Worm (Caenorhabditis elegans) whole organism, young adult: ENCODE results near the gene prdm-14.

Experiments used
- B0019.2 ChIP-seq: fragments of 200-800 bp; sonication (Bioruptor generic); conservative IDR thresholded peaks from 2 replicates; pipeline ENCODE4 v1.3.6; 2022; ENCODE audit warnings: missing genetic modification reagents, missing genetic modification characterization, missing compliant biosample characterization
- B0261.1 ChIP-seq: sonication (generic microtip); optimal IDR thresholded peaks from 2 replicates; lab custom pipeline; 2016; ENCODE audit warnings: mild to moderate bottlenecking, missing genetic modification characterization, moderate library complexity, missing compliant biosample characterization
- D2030.7 ChIP-seq: fragments of 200-800 bp; sonication (Bioruptor generic); IDR thresholded peaks from 2 replicates; pipeline ENCODE4 v1.3.6; 2022; ENCODE audit warnings: missing genetic modification reagents, missing genetic modification characterization, missing compliant biosample characterization
- F57C9.4 ChIP-seq: sonication (generic microtip); optimal IDR thresholded peaks from 2 replicates; lab custom pipeline; 2017; ENCODE audit warnings: mild to moderate bottlenecking, missing genetic modification characterization, missing compliant biosample characterization
- K11D2.4 ChIP-seq: fragments of 200-800 bp; sonication (Bioruptor generic); IDR thresholded peaks from 2 replicates; pipeline ENCODE4 v1.3.6; 2022; ENCODE audit warnings: missing genetic modification reagents, missing genetic modification characterization, missing compliant biosample characterization
- T07F8.4 ChIP-seq: sonication (generic microtip); optimal IDR thresholded peaks from 2 replicates; lab custom pipeline; 2016; ENCODE audit warnings: mild to moderate bottlenecking, missing genetic modification characterization, moderate library complexity, missing compliant biosample characterization
- Y56A3A.18 ChIP-seq: fragments of 200-800 bp; sonication (Bioruptor generic); IDR thresholded peaks from 2 replicates; pipeline ENCODE4 v1.3.6; 2022; ENCODE audit warnings: missing genetic modification reagents, missing genetic modification characterization, missing compliant biosample characterization
- aptf-2 ChIP-seq: fragments of 200-800 bp; sonication (Bioruptor generic); conservative IDR thresholded peaks from 2 replicates; pipeline ENCODE4 v1.3.6; 2022; ENCODE audit warnings: missing genetic modification reagents, missing genetic modification characterization, missing compliant biosample characterization
- athp-1 ChIP-seq: sonication (generic microtip); optimal IDR thresholded peaks from 2 replicates; lab custom pipeline; 2017; ENCODE audit warnings: mild to moderate bottlenecking, missing genetic modification characterization, missing compliant biosample characterization
- attf-5 ChIP-seq: fragments of 200-800 bp; sonication (Bioruptor generic); optimal IDR thresholded peaks from 2 replicates; lab custom pipeline; 2018; ENCODE audit warnings: mild to moderate bottlenecking, missing genetic modification characterization, missing compliant biosample characterization
- cebp-1 ChIP-seq, 2 experiments: fragments of 200-800 bp in 1 of 2; sonication (Bioruptor generic) in 1 of 2; sonication (generic microtip) in 1 of 2; IDR thresholded peaks in 1 of 2; optimal IDR thresholded peaks in 1 of 2; 2 replicates each; pipeline versions ENCODE4 v1.3.6 to Lab custom; 2017 to 2022; ENCODE audit warnings: missing compliant biosample characterization in 2 of 2, missing genetic modification characterization in 2 of 2, mild to moderate bottlenecking in 1 of 2, missing genetic modification reagents in 1 of 2, moderate library complexity in 1 of 2
- cebp-2 ChIP-seq: fragments of 200-800 bp; sonication (Bioruptor generic); IDR thresholded peaks from 2 replicates; pipeline ENCODE4 v1.3.6; 2022; ENCODE audit warnings: missing genetic modification characterization, missing compliant biosample characterization
- ceh-100 ChIP-seq: fragments of 200-800 bp; sonication (Bioruptor generic); IDR thresholded peaks from 2 replicates; pipeline ENCODE4 v1.3.6; 2022; ENCODE audit warnings: missing genetic modification reagents, missing genetic modification characterization, missing compliant biosample characterization
- ceh-40 ChIP-seq: fragments of 200-800 bp; sonication (Bioruptor generic); IDR thresholded peaks from 2 replicates; pipeline ENCODE4 v1.3.6; 2022; ENCODE audit warnings: missing genetic modification characterization, missing compliant biosample characterization
- ceh-91 ChIP-seq: fragments of 200-800 bp; sonication (Bioruptor generic); IDR thresholded peaks from 2 replicates; pipeline ENCODE4 v1.3.6; 2022; ENCODE audit warnings: missing genetic modification reagents, missing genetic modification characterization, missing compliant biosample characterization
- die-1 ChIP-seq: sonication (generic microtip); optimal IDR thresholded peaks from 2 replicates; lab custom pipeline; 2016; ENCODE audit warnings: missing genotype, mild to moderate bottlenecking, missing genetic modification characterization, missing compliant biosample characterization
- efl-1 ChIP-seq: fragments of 150-350 bp; optimal IDR thresholded peaks from 2 replicates; lab custom pipeline; 2014; ENCODE audit warnings: missing biosample characterization, missing genetic modification reagents, missing genetic modification characterization
- egl-18 ChIP-seq: fragments of 200-800 bp; sonication (Bioruptor generic); IDR thresholded peaks from 2 replicates; pipeline ENCODE4 v1.3.6; 2022; ENCODE audit warnings: missing genetic modification reagents, missing genetic modification characterization, missing compliant biosample characterization
- him-1 ChIP-seq: sonication (generic microtip); optimal IDR thresholded peaks from 2 replicates; lab custom pipeline; 2016; ENCODE audit warnings: missing genotype, missing genetic modification reagents, missing genetic modification characterization, missing compliant biosample characterization
- hlh-26 ChIP-seq: fragments of 200-800 bp; sonication (Bioruptor generic); conservative IDR thresholded peaks from 2 replicates; pipeline ENCODE4 v1.3.6; 2022; ENCODE audit warnings: missing genetic modification reagents, missing genetic modification characterization, missing compliant biosample characterization
- hrde-1 ChIP-seq: sonication (generic microtip); optimal IDR thresholded peaks from 2 replicates; lab custom pipeline; 2016; ENCODE audit warnings: missing genetic modification characterization, mild to moderate bottlenecking, missing compliant biosample characterization, moderate library complexity, missing genotype, missing genetic modification reagents, borderline replicate concordance
- let-607 ChIP-seq, 2 experiments: fragments of 200-800 bp in 1 of 2; sonication (Bioruptor generic) in 1 of 2; sonication (generic microtip) in 1 of 2; optimal IDR thresholded peaks; 2 replicates each; lab custom pipeline; 2016 to 2018; ENCODE audit warnings: mild to moderate bottlenecking in 2 of 2, missing compliant biosample characterization in 2 of 2, missing genetic modification characterization in 2 of 2, moderate library complexity in 2 of 2, missing genotype in 1 of 2
- lin-26 ChIP-seq: fragments of 200-800 bp; sonication (Bioruptor generic); IDR thresholded peaks from 2 replicates; pipeline ENCODE4 v1.3.6; 2022; ENCODE audit warnings: missing genetic modification reagents, missing genetic modification characterization, missing compliant biosample characterization
- lir-1 ChIP-seq: fragments of 200-800 bp; sonication (Bioruptor generic); conservative IDR thresholded peaks from 2 replicates; pipeline ENCODE4 v1.3.6; 2022; ENCODE audit warnings: missing genetic modification reagents, missing genetic modification characterization, missing compliant biosample characterization
- madf-3 ChIP-seq: fragments of 200-800 bp; sonication (Bioruptor generic); IDR thresholded peaks from 2 replicates; pipeline ENCODE4 v1.3.6; 2022; ENCODE audit warnings: missing genetic modification reagents, missing genetic modification characterization, missing compliant biosample characterization
- mes-4 ChIP-seq: sonication (generic microtip); optimal IDR thresholded peaks from 2 replicates; lab custom pipeline; 2016; ENCODE audit warnings: missing genotype, missing genetic modification characterization, missing compliant biosample characterization
- mxl-1 ChIP-seq: sonication (generic microtip); optimal IDR thresholded peaks from 2 replicates; lab custom pipeline; 2016; ENCODE audit warnings: missing genetic modification characterization, missing compliant biosample characterization
- nfyb-1 ChIP-seq: fragments of 200-800 bp; sonication (Bioruptor generic); IDR thresholded peaks from 2 replicates; pipeline ENCODE4 v1.3.6; 2022; ENCODE audit warnings: missing genetic modification reagents, missing genetic modification characterization, missing compliant biosample characterization
- nhr-179 ChIP-seq: sonication (generic microtip); optimal IDR thresholded peaks from 2 replicates; lab custom pipeline; 2016; ENCODE audit warnings: mild to moderate bottlenecking, missing genetic modification characterization, missing compliant biosample characterization
- nhr-27 ChIP-seq: fragments of 200-800 bp; sonication (Bioruptor generic); optimal IDR thresholded peaks from 2 replicates; lab custom pipeline; 2018; ENCODE audit warnings: mild to moderate bottlenecking, missing genetic modification characterization, moderate library complexity, missing compliant biosample characterization
- rcor-1 ChIP-seq: fragments of 200-800 bp; sonication (Bioruptor generic); IDR thresholded peaks from 2 replicates; pipeline ENCODE4 v1.3.6; 2022; ENCODE audit warnings: missing genetic modification reagents, missing genetic modification characterization, missing compliant biosample characterization
- rpc-1 ChIP-seq, 2 experiments: fragments of 150-350 bp in 1 of 2; sonication (generic microtip) in 1 of 2; optimal IDR thresholded peaks; 2 replicates each; lab custom pipeline; 2014 to 2018; ENCODE audit warnings: missing biosample characterization in 1 of 2, missing genetic modification characterization in 1 of 2, missing genetic modification reagents in 1 of 2, missing genotype in 1 of 2
- snpc-4 ChIP-seq, 5 experiments: fragments of 150-350 bp in 1 of 5; sonication (generic microtip) in 4 of 5; optimal IDR thresholded peaks; 2 replicates each; lab custom pipeline; 2014 to 2018; ENCODE audit warnings: missing genetic modification characterization in 5 of 5, missing biosample characterization in 3 of 5, antibody characterized with exemption in 2 of 5, mild to moderate bottlenecking in 2 of 5, missing compliant biosample characterization in 2 of 5, missing genotype in 2 of 5, moderate library complexity in 2 of 5, missing genetic modification reagents in 1 of 5
- somi-1 ChIP-seq: fragments of 200-800 bp; sonication (Bioruptor generic); optimal IDR thresholded peaks from 2 replicates; lab custom pipeline; 2018; ENCODE audit warnings: mild to moderate bottlenecking, missing genetic modification characterization, missing compliant biosample characterization
- tbp1 ChIP-seq: fragments of 200-800 bp; sonication (Bioruptor generic); optimal IDR thresholded peaks from 2 replicates; lab custom pipeline; 2018; ENCODE audit warnings: mild to moderate bottlenecking, missing genetic modification characterization, missing compliant biosample characterization
- unc-130 ChIP-seq: sonication (generic microtip); optimal IDR thresholded peaks from 2 replicates; lab custom pipeline; 2016; ENCODE audit warnings: missing genetic modification reagents, missing genetic modification characterization, missing compliant biosample characterization
- zfh-2 ChIP-seq: fragments of 200-800 bp; sonication (Bioruptor generic); conservative IDR thresholded peaks from 2 replicates; pipeline ENCODE4 v1.3.6; 2022; ENCODE audit warnings: missing genetic modification reagents, missing genetic modification characterization, missing compliant biosample characterization
- ztf-18 ChIP-seq: sonication (generic microtip); optimal IDR thresholded peaks from 2 replicates; lab custom pipeline; 2016; ENCODE audit warnings: missing genotype, mild to moderate bottlenecking, missing genetic modification characterization, missing compliant biosample characterization
- ztf-25 ChIP-seq: fragments of 200-800 bp; sonication (Bioruptor generic); IDR thresholded peaks from 2 replicates; pipeline ENCODE4 v1.3.6; 2022; ENCODE audit warnings: missing genetic modification reagents, missing genetic modification characterization, missing compliant biosample characterization

prdm-14 gene

ce11 chrX:9024270-9024669, 21.7 kb upstream of the prdm-14 start (continued):
- TF ChIP-seq lin-26 (GFP tag; lab: Robert Waterston, UW) = no peak; the same call in none of the 2 replicates
- peak; percentile 39 for TF ChIP-seq athp-1 (tag; lab: Kevin White, UChicago)
- peak; percentile 86 for TF ChIP-seq T07F8.4 (tag; lab: Kevin White, UChicago)
- peak; percentile 78 for TF ChIP-seq ztf-18 (tag; lab: Kevin White, UChicago)
- peak; percentile 60 for TF ChIP-seq nhr-179 (tag; lab: Kevin White, UChicago)
- TF ChIP-seq B0019.2 (GFP tag; lab: Robert Waterston, UW) = peak; percentile 38; the same call in 1 of the 2 replicates
- TF ChIP-seq nfyb-1 (GFP tag; lab: Robert Waterston, UW) = peak; percentile 90
- TF ChIP-seq ceh-40 (GFP tag; lab: Robert Waterston, UW) = 0 out of 2 replicates have a peak, but pooled peaks have one; percentile 71
- peak; percentile 74 for TF ChIP-seq snpc-4 (GFP tag; optimal IDR thresholded peaks at IDR 0.05; lab: Kevin White, UChicago)
- peak in 1 of 4 experiments; percentile 30 for TF ChIP-seq snpc-4 (tag; optimal IDR thresholded peaks at IDR 0.05; lab: Kevin White, UChicago)
- TF ChIP-seq cebp-1 (GFP tag; IDR thresholded peaks at IDR 0.05; lab: Robert Waterston, UW) = no peak
- no peak for TF ChIP-seq cebp-1 (tag; optimal IDR thresholded peaks at IDR 0.05; lab: Kevin White, UChicago)
- peak; percentile 97 for TF ChIP-seq die-1 (tag; lab: Kevin White, UChicago)
- peak; percentile 93 for TF ChIP-seq Y56A3A.18 (GFP tag; lab: Robert Waterston, UW)
- TF ChIP-seq cebp-2 = peak; percentile 93
- peak; percentile 50 for TF ChIP-seq attf-5 (GFP tag; lab: Kevin White, UChicago)
- TF ChIP-seq F57C9.4 (tag; lab: Kevin White, UChicago) = no peak
- TF ChIP-seq aptf-2 (GFP tag; lab: Robert Waterston, UW) = no peak
- TF ChIP-seq ceh-100 (GFP tag; lab: Robert Waterston, UW) = peak; percentile 64
- TF ChIP-seq mxl-1 = peak; percentile 76
- peak; percentile 11 for TF ChIP-seq efl-1 (GFP tag; lab: Kevin White, UChicago)
- peak; percentile 89 for TF ChIP-seq ztf-25 (GFP tag; lab: Robert Waterston, UW)
- no peak for TF ChIP-seq lir-1 (GFP tag; lab: Robert Waterston, UW)
- no peak for TF ChIP-seq hlh-26
- TF ChIP-seq K11D2.4 (GFP tag; lab: Robert Waterston, UW) = peak; percentile 64; the same call in 1 of the 2 replicates
- TF ChIP-seq ceh-91 (GFP tag; lab: Robert Waterston, UW) = no peak
- TF ChIP-seq egl-18 (GFP tag; lab: Robert Waterston, UW) = 0 out of 2 replicates have a peak, but pooled peaks have one; percentile 68
- TF ChIP-seq, all 124 proteins: peak for 62

ce11 chrX:9025484-9025883, 20.5 kb upstream of the prdm-14 start:
- TF ChIP-seq D2030.7 (GFP tag; lab: Robert Waterston, UW) (peak; percentile 29; the same call in 1 of the 2 replicates), K11D2.4 (GFP tag; lab: Robert Waterston, UW) (no peak), B0261.1 (tag; lab: Kevin White, UChicago) (peak; percentile 56), tbp1 (GFP tag; lab: Kevin White, UChicago) (peak; percentile 83), rcor-1 (GFP tag; lab: Robert Waterston, UW) (no peak), zfh-2 (GFP tag; lab: Robert Waterston, UW) (no peak), him-1 (tag; lab: Kevin White, UChicago) (peak; percentile 7), ztf-18 (tag; lab: Kevin White, UChicago) (peak; percentile 25), rpc-1 (optimal IDR thresholded peaks at IDR 0.05; lab: Kevin White, UChicago) (peak; percentile 63), rpc-1 (tag; optimal IDR thresholded peaks at IDR 0.05; lab: Kevin White, UChicago) (peak; percentile 80), let-607 (tag; optimal IDR thresholded peaks at IDR 0.05; lab: Kevin White, UChicago) (no peak), somi-1 (no peak), nhr-27 (tag; lab: Kevin White, UChicago) (no peak), hrde-1 (no peak), unc-130 (GFP tag; lab: Kevin White, UChicago) (no peak), ceh-40 (GFP tag; lab: Robert Waterston, UW) (no peak), madf-3 (GFP tag; lab: Robert Waterston, UW) (no peak), mes-4 (peak; percentile 11)
